Worm (Caenorhabditis elegans): ENCODE measurements around the gene acl-3.

ce11 chrIV:11690988-11691387 lies 39.2 kb upstream of the acl-3 start, which contains the start of gene let-60:
- TF ChIP-seq snpc-4 (tag; optimal IDR thresholded peaks at IDR 0.05): no peak
- TF ChIP-seq nhr-76 (tag; optimal IDR thresholded peaks at IDR 0.05): no peak
